Fruit fly (Drosophila melanogaster): ENCODE measurements around the gene CG2924.
A peak's percentile ranks its signal among the peaks of the same experiment; 100 is the strongest.

CG2924 gene

DNA sequence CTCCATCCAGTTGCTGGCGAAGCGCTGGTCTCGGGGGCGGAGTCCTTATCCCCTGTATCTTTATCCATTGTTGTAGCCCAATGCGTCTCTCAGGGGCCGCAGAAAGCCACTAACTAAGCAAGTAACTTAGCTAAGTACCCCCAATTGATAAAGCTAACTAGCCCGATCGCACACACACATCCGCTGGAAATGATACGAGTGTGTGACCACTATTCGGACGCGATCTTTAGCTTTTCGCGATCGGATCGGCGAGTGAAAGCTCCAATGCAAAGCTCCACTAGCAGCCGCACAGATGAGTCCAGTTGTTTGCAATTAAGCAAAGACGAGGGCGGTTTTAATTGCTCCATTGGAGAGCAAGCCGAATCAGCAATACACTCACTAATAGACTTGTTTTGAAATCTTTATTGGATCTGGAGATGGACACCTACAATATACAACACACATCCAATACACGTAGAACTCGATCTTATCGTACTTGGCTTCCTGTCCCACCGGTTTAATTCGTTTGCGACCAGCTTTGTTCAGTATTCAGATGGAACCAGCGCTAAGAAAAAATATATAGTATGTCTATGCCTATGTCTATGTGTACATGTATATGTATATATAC, 16.4 kb downstream of the CG2924 start, which contains the start of gene CG3091:
CG3091 (minus strand) TSS at position 178 of the 607 bp plus-strand sequence.
- TF ChIP-seq vvl (GFP tag; IDR thresholded peaks at IDR 0.05): peak; percentile 36; the same call in 1 of the 2 replicates
- TF ChIP-seq D19A (tag; optimal IDR thresholded peaks at IDR 0.05): peak; percentile 80
- peak; percentile 24 for TF ChIP-seq CG15514 (GFP tag; optimal IDR thresholded peaks at IDR 0.05)
- no peak for TF ChIP-seq ham (GFP tag; IDR thresholded peaks at IDR 0.05)
- no peak for TF ChIP-seq CG3065 (GFP tag; optimal IDR thresholded peaks at IDR 0.05)
- TF ChIP-seq CG14667 (GFP tag; IDR thresholded peaks at IDR 0.05): no peak
- TF ChIP-seq CG34376 (GFP tag; optimal IDR thresholded peaks at IDR 0.05): peak; percentile 53
- TF ChIP-seq gro (GFP tag; optimal IDR thresholded peaks at IDR 0.05): peak; percentile 19
- no peak for TF ChIP-seq Dp (GFP tag; optimal IDR thresholded peaks at IDR 0.05)
- TF ChIP-seq CG31224 (GFP tag; IDR thresholded peaks at IDR 0.05): no peak
- TF ChIP-seq Rfx (GFP tag; IDR thresholded peaks at IDR 0.05): peak; percentile 54
- peak; percentile 75 for TF ChIP-seq Med (GFP tag)
- no peak for TF ChIP-seq CG12391 (tag; optimal IDR thresholded peaks at IDR 0.05)
- TF ChIP-seq Ada2b (GFP tag; IDR thresholded peaks at IDR 0.05): 0 out of 2 replicates have a peak, but pooled peaks have one; percentile 15
- no peak for TF ChIP-seq CG12236 (GFP tag; optimal IDR thresholded peaks at IDR 0.05)
- no peak for TF ChIP-seq hth (optimal IDR thresholded peaks at IDR 0.05)
- TF ChIP-seq chif (GFP tag; optimal IDR thresholded peaks at IDR 0.05): no peak
- TF ChIP-seq gcm2 (GFP tag; optimal IDR thresholded peaks at IDR 0.05): no peak
- peak; percentile 26; the same call in 1 of the 2 replicates for TF ChIP-seq slbo (GFP tag; IDR thresholded peaks at IDR 0.05)
- TF ChIP-seq CG18599 (GFP tag; optimal IDR thresholded peaks at IDR 0.05): peak; percentile 43
- TF ChIP-seq Deaf1 (tag; optimal IDR thresholded peaks at IDR 0.05): peak; percentile 86
- TF ChIP-seq ab (GFP tag; optimal IDR thresholded peaks at IDR 0.05): no peak
- TF ChIP-seq CG8290 (GFP tag; optimal IDR thresholded peaks at IDR 0.05): no peak
- peak in 1 of 2 experiments; percentile 27 for TF ChIP-seq CG8290 (tag; optimal IDR thresholded peaks at IDR 0.05)
- TF ChIP-seq aop (GFP tag; IDR thresholded peaks at IDR 0.05): no peak
- no peak for TF ChIP-seq zen (tag; optimal IDR thresholded peaks at IDR 0.05)
- 0 out of 3 replicates have a peak, but pooled peaks have one; percentile 39 for TF ChIP-seq z (GFP tag; IDR thresholded peaks at IDR 0.05)
- TF ChIP-seq dysf (GFP tag; IDR thresholded peaks at IDR 0.05): peak; percentile 63; the same call in 2 of the 3 replicates
- TF ChIP-seq exex (tag; optimal IDR thresholded peaks at IDR 0.05): peak; percentile 59
- TF ChIP-seq CG6854 (GFP tag; optimal IDR thresholded peaks at IDR 0.05): peak; percentile 10
- peak; percentile 16 for TF ChIP-seq CG3281 (GFP tag; optimal IDR thresholded peaks at IDR 0.05)
- TF ChIP-seq sug (tag; optimal IDR thresholded peaks at IDR 0.05): peak; percentile 53
- no peak for TF ChIP-seq Kr (GFP tag; optimal IDR thresholded peaks at IDR 0.05)
- TF ChIP-seq zen2 (GFP tag; IDR thresholded peaks at IDR 0.05; ENCODE audit: partially characterized antibody): no peak
- peak; percentile 44 for TF ChIP-seq CG13624 (GFP tag; optimal IDR thresholded peaks at IDR 0.05)
- peak; percentile 23 for TF ChIP-seq CG2120 (GFP tag; optimal IDR thresholded peaks at IDR 0.05)
- TF ChIP-seq Meics (GFP tag; optimal IDR thresholded peaks at IDR 0.05): peak; percentile 48
- 0 out of 4 replicates have a peak, but pooled peaks have one; percentile 44 for TF ChIP-seq chinmo (GFP tag; IDR thresholded peaks at IDR 0.05; ENCODE audit: partially characterized antibody)
- TF ChIP-seq dpn (GFP tag; optimal IDR thresholded peaks at IDR 0.05): peak in 1 of 2 experiments; percentile 23
- peak; percentile 27 for TF ChIP-seq mam (GFP tag; optimal IDR thresholded peaks at IDR 0.05)
- TF ChIP-seq sob (GFP tag; IDR thresholded peaks at IDR 0.05): peak; percentile 12; the same call in 1 of the 2 replicates
- TF ChIP-seq pho (GFP tag; optimal IDR thresholded peaks at IDR 0.05): no peak
- TF ChIP-seq caup (GFP tag; optimal IDR thresholded peaks at IDR 0.05; ENCODE audit: severe bottlenecking): peak; percentile 20
- TF ChIP-seq CG9727 (GFP tag; optimal IDR thresholded peaks at IDR 0.05): peak; percentile 6
- TF ChIP-seq Atf6 (GFP tag; IDR thresholded peaks at IDR 0.05): 0 out of 2 replicates have a peak, but pooled peaks have one; percentile 37
- peak; percentile 16; the same call in 1 of the 3 replicates for TF ChIP-seq row (GFP tag; IDR thresholded peaks at IDR 0.05)
- TF ChIP-seq Ptx1 (GFP tag; IDR thresholded peaks at IDR 0.05): no peak
- no peak for TF ChIP-seq prd (optimal IDR thresholded peaks at IDR 0.05)
- no peak for TF ChIP-seq prd (GFP tag; IDR thresholded peaks at IDR 0.05)
- TF ChIP-seq Drgx (GFP tag; IDR thresholded peaks at IDR 0.05): peak; percentile 40; the same call in 1 of the 2 replicates
- no peak for TF ChIP-seq Dll (GFP tag; IDR thresholded peaks at IDR 0.05; ENCODE audit: partially characterized antibody)

Measured in whole organism, embryonic.